Fruit fly (Drosophila melanogaster): ENCODE results near the gene Rab27.

The Rab27 gene

dm6 chrX:1482840-1483518 lies 6.2 kb upstream of the Rab27 start, which contains the start of the genes sta and inc (continued):
- TF ChIP-seq CG8924 (tag; optimal IDR thresholded peaks at IDR 0.05) (peak; percentile 53), CG6689 (GFP tag; IDR thresholded peaks at IDR 0.05) (no peak), Dfd (GFP tag; optimal IDR thresholded peaks at IDR 0.05) (no peak), fd3F (GFP tag; optimal IDR thresholded peaks at IDR 0.05) (peak; percentile 32), nau (GFP tag; optimal IDR thresholded peaks at IDR 0.05) (no peak), sisA (GFP tag; IDR thresholded peaks at IDR 0.05) (no peak), Elba2 (GFP tag; optimal IDR thresholded peaks at IDR 0.05) (no peak), Meics (GFP tag; optimal IDR thresholded peaks at IDR 0.05) (peak; percentile 87), Poxn (GFP tag; IDR thresholded peaks at IDR 0.05) (no peak), CG1832 (GFP tag; optimal IDR thresholded peaks at IDR 0.05) (no peak), ham (GFP tag; IDR thresholded peaks at IDR 0.05) (no peak), CG13296 (GFP tag; optimal IDR thresholded peaks at IDR 0.05) (peak; percentile 79), Asciz (GFP tag; optimal IDR thresholded peaks at IDR 0.05) (peak; percentile 65), Awh (GFP tag; IDR thresholded peaks at IDR 0.05) (peak; percentile 21; the same call in 1 of the 2 replicates), CG11560 (tag; IDR thresholded peaks at IDR 0.05) (no peak), Deaf1 (tag; optimal IDR thresholded peaks at IDR 0.05) (peak; percentile 42), unpg (GFP tag; optimal IDR thresholded peaks at IDR 0.05) (peak; percentile 67), ewg (GFP tag; optimal IDR thresholded peaks at IDR 0.05) (peak; percentile 72), gce (GFP tag; IDR thresholded peaks at IDR 0.05) (peak; percentile 58; the same call in 1 of the 3 replicates), lilli (GFP tag; optimal IDR thresholded peaks at IDR 0.05) (peak; percentile 65), Dref (GFP tag; IDR thresholded peaks at IDR 0.05) (peak; percentile 72), CG10565 (GFP tag; optimal IDR thresholded peaks at IDR 0.05) (no peak), Dll (GFP tag; IDR thresholded peaks at IDR 0.05; ENCODE audit: partially characterized antibody) (peak; percentile 64; the same call in 2 of the 4 replicates), CG13287 (GFP tag; IDR thresholded peaks at IDR 0.05; ENCODE audit: partially characterized antibody) (peak; percentile 80), Dp (GFP tag; optimal IDR thresholded peaks at IDR 0.05) (peak; percentile 90), CG5953 (GFP tag; IDR thresholded peaks at IDR 0.05) (no peak), CG18619 (GFP tag; optimal IDR thresholded peaks at IDR 0.05) (peak; percentile 73), HLH4C (GFP tag; IDR thresholded peaks at IDR 0.05; ENCODE audit: partially characterized antibody) (peak; percentile 64), CG14667 (GFP tag; IDR thresholded peaks at IDR 0.05) (no peak), so (GFP tag; IDR thresholded peaks at IDR 0.05) (peak; percentile 68; the same call in 1 of the 3 replicates), exex (tag; optimal IDR thresholded peaks at IDR 0.05) (no peak), CG7372 (GFP tag; IDR thresholded peaks at IDR 0.05) (0 out of 2 replicates have a peak, but pooled peaks have one; percentile 19), CG3847 (GFP tag; IDR thresholded peaks at IDR 0.05) (peak; percentile 68), Max (GFP tag; optimal IDR thresholded peaks at IDR 0.05) (peak; percentile 61), mld (GFP tag; IDR thresholded peaks at IDR 0.05; ENCODE audit: partially characterized antibody) (no peak), CG11695 (GFP tag; IDR thresholded peaks at IDR 0.05) (no peak; the same call in 2 of the 3 replicates), hb (GFP tag; IDR thresholded peaks at IDR 0.05; ENCODE audit: partially characterized antibody) (no peak), CG5180 (GFP tag; optimal IDR thresholded peaks at IDR 0.05) (peak; percentile 50), seq (GFP tag; IDR thresholded peaks at IDR 0.05) (peak; percentile 41; the same call in 1 of the 2 replicates), trh (GFP tag; optimal IDR thresholded peaks at IDR 0.05) (no peak), H15 (GFP tag; IDR thresholded peaks at IDR 0.05) (0 out of 3 replicates have a peak, but pooled peaks have one; percentile 23), slou (GFP tag; optimal IDR thresholded peaks at IDR 0.05) (peak; percentile 17), CG4282 (GFP tag; optimal IDR thresholded peaks at IDR 0.05) (no peak), CG1603 (tag; optimal IDR thresholded peaks at IDR 0.05) (peak; percentile 92), pita (GFP tag; optimal IDR thresholded peaks at IDR 0.05) (peak; percentile 44), YL-1 (GFP tag; optimal IDR thresholded peaks at IDR 0.05) (peak; percentile 94), corto (GFP tag; optimal IDR thresholded peaks at IDR 0.05) (no peak), prd (optimal IDR thresholded peaks at IDR 0.05) (no peak), prd (GFP tag; IDR thresholded peaks at IDR 0.05) (0 out of 3 replicates have a peak, but pooled peaks have one; percentile 40)

Data from whole organism, embryonic.